Worm (Caenorhabditis elegans) whole organism, late embryonic: ENCODE data around the gene ceh-23.

Experiments used
- F13H6.1 ChIP-seq: sonication (generic microtip); optimal IDR thresholded peaks from 2 replicates; lab custom pipeline; 2016; ENCODE audit warnings: missing genetic modification characterization, missing compliant biosample characterization
- K09A11.1 ChIP-seq: sonication (generic microtip); optimal IDR thresholded peaks from 2 replicates; lab custom pipeline; 2017; ENCODE audit warnings: antibody characterized with exemption, mild to moderate bottlenecking, missing genetic modification characterization, missing compliant biosample characterization; ENCODE audit not compliant: insufficient read depth
- T23F11.4 ChIP-seq: fragments of 200-800 bp; sonication (Bioruptor generic); optimal IDR thresholded peaks from 2 replicates; lab custom pipeline; 2018; ENCODE audit warnings: mild to moderate bottlenecking, missing genetic modification characterization, missing compliant biosample characterization
- ahr-1 ChIP-seq: sonication (generic microtip); optimal IDR thresholded peaks from 2 replicates; lab custom pipeline; 2016; ENCODE audit warnings: missing genetic modification characterization, missing compliant biosample characterization
- ama-1 ChIP-seq: fragments of 150-350 bp; optimal IDR thresholded peaks from 2 replicates; lab custom pipeline; 2014
- ceh-18 ChIP-seq: sonication (generic microtip); optimal IDR thresholded peaks from 2 replicates; lab custom pipeline; 2016; ENCODE audit warnings: missing genetic modification characterization, missing compliant biosample characterization
- ceh-19 ChIP-seq: fragments of 200-800 bp; sonication (Bioruptor generic); optimal IDR thresholded peaks from 2 replicates; lab custom pipeline; 2018; ENCODE audit warnings: mild to moderate bottlenecking, missing genetic modification characterization, missing compliant biosample characterization
- ceh-22 ChIP-seq: sonication (generic microtip); optimal IDR thresholded peaks from 2 replicates; lab custom pipeline; 2017; ENCODE audit warnings: missing biosample characterization, missing genetic modification characterization
- ceh-24 ChIP-seq: sonication (generic microtip); optimal IDR thresholded peaks from 2 replicates; lab custom pipeline; 2016; ENCODE audit warnings: mild to moderate bottlenecking, missing genetic modification characterization, missing compliant biosample characterization
- che-1 ChIP-seq: sonication (generic microtip); optimal IDR thresholded peaks from 2 replicates; lab custom pipeline; 2016; ENCODE audit warnings: mild to moderate bottlenecking, missing genetic modification characterization, missing compliant biosample characterization
- fkh-10 ChIP-seq: fragments of 150-350 bp; optimal IDR thresholded peaks from 2 replicates; lab custom pipeline; 2014; ENCODE audit warnings: missing biosample characterization, missing genetic modification reagents, missing genetic modification characterization
- fkh-6 ChIP-seq: sonication (generic microtip); optimal IDR thresholded peaks from 2 replicates; lab custom pipeline; 2016; ENCODE audit warnings: missing genetic modification characterization, missing compliant biosample characterization
- gmeb-2 ChIP-seq: sonication (generic microtip); optimal IDR thresholded peaks from 2 replicates; lab custom pipeline; 2016; ENCODE audit warnings: missing genetic modification characterization, inconsistent platforms, missing compliant biosample characterization
- hlh-13 ChIP-seq: fragments of 200-800 bp; sonication (Bioruptor generic); optimal IDR thresholded peaks from 2 replicates; lab custom pipeline; 2018; ENCODE audit warnings: mild to moderate bottlenecking, missing genetic modification characterization, missing compliant biosample characterization
- hlh-15 ChIP-seq: sonication (generic microtip); optimal IDR thresholded peaks from 2 replicates; lab custom pipeline; 2016; ENCODE audit warnings: missing genetic modification characterization, missing compliant biosample characterization
- hlh-30 ChIP-seq: sonication (generic microtip); optimal IDR thresholded peaks from 2 replicates; lab custom pipeline; 2017; ENCODE audit warnings: antibody characterized with exemption, missing genetic modification characterization, missing compliant biosample characterization; ENCODE audit not compliant: insufficient read depth
- lim-6 ChIP-seq: sonication (generic microtip); optimal IDR thresholded peaks from 2 replicates; lab custom pipeline; 2016; ENCODE audit warnings: missing genetic modification characterization, missing compliant biosample characterization
- lin-11 ChIP-seq: fragments of 200-800 bp; sonication (Bioruptor generic); optimal IDR thresholded peaks from 2 replicates; lab custom pipeline; 2018; ENCODE audit warnings: mild to moderate bottlenecking, missing genetic modification characterization, missing compliant biosample characterization
- madf-2 ChIP-seq: sonication (generic microtip); optimal IDR thresholded peaks from 2 replicates; lab custom pipeline; 2017; ENCODE audit warnings: missing genetic modification characterization, missing compliant biosample characterization
- mec-3 ChIP-seq: sonication (generic microtip); optimal IDR thresholded peaks from 2 replicates; lab custom pipeline; 2016; ENCODE audit warnings: borderline replicate concordance, missing genetic modification characterization, missing compliant biosample characterization
- nfya-1 ChIP-seq: sonication (generic microtip); optimal IDR thresholded peaks from 2 replicates; lab custom pipeline; 2017; ENCODE audit warnings: missing genetic modification characterization, mild to moderate bottlenecking, missing compliant biosample characterization, antibody characterized with exemption, moderate library complexity
- npax-4 ChIP-seq: sonication (generic microtip); optimal IDR thresholded peaks from 2 replicates; lab custom pipeline; 2016; ENCODE audit warnings: missing genetic modification characterization, missing compliant biosample characterization
- odd-2 ChIP-seq: sonication (generic microtip); optimal IDR thresholded peaks from 2 replicates; lab custom pipeline; 2017; ENCODE audit warnings: antibody characterized with exemption, mild to moderate bottlenecking, missing genetic modification characterization, missing compliant biosample characterization
- pag-3 ChIP-seq: sonication (generic microtip); optimal IDR thresholded peaks from 2 replicates; lab custom pipeline; 2016; ENCODE audit warnings: missing compliant biosample characterization, missing genetic modification characterization, borderline replicate concordance
- pat-9 ChIP-seq: fragments of 200-800 bp; sonication (Bioruptor generic); optimal IDR thresholded peaks from 2 replicates; lab custom pipeline; 2018; ENCODE audit warnings: mild to moderate bottlenecking, missing genetic modification characterization, moderate library complexity, missing compliant biosample characterization
- pax-1 ChIP-seq: fragments of 150-350 bp; optimal IDR thresholded peaks from 2 replicates; lab custom pipeline; 2014; ENCODE audit warnings: missing biosample characterization, missing genetic modification characterization
- pha-4 ChIP-seq: fragments of 150-350 bp; optimal IDR thresholded peaks from 2 replicates; lab custom pipeline; 2018; ENCODE audit warnings: missing biosample characterization, missing genetic modification reagents, missing genetic modification characterization
- pqm-1 ChIP-seq: sonication (generic microtip); optimal IDR thresholded peaks from 2 replicates; lab custom pipeline; 2016; ENCODE audit warnings: missing genetic modification characterization, missing compliant biosample characterization
- pros-1 ChIP-seq: fragments of 150-350 bp; optimal IDR thresholded peaks from 2 replicates; lab custom pipeline; 2014; ENCODE audit warnings: missing biosample characterization, missing genetic modification reagents, missing genetic modification characterization
- ref-2 ChIP-seq: sonication (generic microtip); optimal IDR thresholded peaks from 2 replicates; lab custom pipeline; 2016; ENCODE audit warnings: missing genetic modification characterization, missing compliant biosample characterization
- sdc-2 ChIP-seq: sonication (generic microtip); optimal IDR thresholded peaks from 2 replicates; lab custom pipeline; 2016; ENCODE audit warnings: missing genotype, missing genetic modification characterization, missing compliant biosample characterization
- sox-2 ChIP-seq: fragments of 200-800 bp; sonication (Bioruptor generic); IDR thresholded peaks from 2 replicates; pipeline ENCODE4 v1.3.6; 2022; ENCODE audit warnings: missing genetic modification reagents, missing genetic modification characterization, missing compliant biosample characterization
- tbx-2 ChIP-seq: sonication (generic microtip); optimal IDR thresholded peaks from 2 replicates; lab custom pipeline; 2016; ENCODE audit warnings: missing genetic modification characterization, missing compliant biosample characterization
- unc-55 ChIP-seq: sonication (generic microtip); optimal IDR thresholded peaks from 2 replicates; lab custom pipeline; 2017; ENCODE audit warnings: missing biosample characterization, missing genetic modification reagents, missing genetic modification characterization
- zip-5 ChIP-seq: sonication (generic microtip); optimal IDR thresholded peaks from 2 replicates; lab custom pipeline; 2016; ENCODE audit warnings: missing genetic modification characterization, missing compliant biosample characterization
- ztf-16 ChIP-seq: sonication (generic microtip); optimal IDR thresholded peaks from 2 replicates; lab custom pipeline; 2017; ENCODE audit warnings: missing genetic modification characterization, missing compliant biosample characterization

The ceh-23 gene

DNA sequence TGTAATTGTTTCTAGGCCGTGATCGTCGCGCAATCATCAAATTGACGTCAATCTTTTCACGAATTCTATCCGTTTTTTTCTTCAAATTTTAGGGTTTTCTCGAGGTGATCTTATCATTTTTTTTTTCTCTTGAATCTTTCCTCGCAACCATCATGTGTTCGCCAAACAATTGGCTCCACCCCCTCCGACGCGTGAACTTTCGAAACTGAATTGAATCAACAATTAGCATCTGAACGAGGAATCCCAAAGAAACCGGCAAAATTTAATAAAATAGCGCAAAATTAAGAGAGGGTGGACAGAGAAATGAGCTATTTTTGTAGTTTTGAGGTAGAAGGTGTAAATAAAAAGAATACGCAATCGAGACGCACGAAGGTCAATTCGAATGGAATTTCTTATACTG, 33.4 kb downstream of the ceh-23 start:
- no peak for TF ChIP-seq madf-2 (tag; lab: Kevin White, UChicago)
- no peak for TF ChIP-seq pag-3 (tag; lab: Kevin White, UChicago)
- no peak for TF ChIP-seq K09A11.1 (tag; lab: Kevin White, UChicago)
- TF ChIP-seq sdc-2 (tag; lab: Kevin White, UChicago), result no peak
- no peak for TF ChIP-seq unc-55 (GFP tag; lab: Kevin White, UChicago)
- TF ChIP-seq lim-6, result no peak
- TF ChIP-seq T23F11.4 (GFP tag; lab: Kevin White, UChicago), result no peak
- TF ChIP-seq ceh-18, result no peak
- no peak for TF ChIP-seq npax-4
- TF ChIP-seq zip-5 (tag; lab: Kevin White, UChicago), result no peak
- no peak for TF ChIP-seq ahr-1 (tag; lab: Kevin White, UChicago)
- TF ChIP-seq pha-4 (tag; lab: Kevin White, UChicago), result no peak
- no peak for TF ChIP-seq pat-9 (tag; lab: Kevin White, UChicago)
- TF ChIP-seq fkh-10 (GFP tag; lab: Kevin White, UChicago), result no peak
- TF ChIP-seq gmeb-2 (tag; lab: Kevin White, UChicago), result no peak
- no peak for TF ChIP-seq sox-2 (GFP tag; lab: Robert Waterston, UW)
- no peak for TF ChIP-seq hlh-15
- TF ChIP-seq ceh-22, result no peak
- TF ChIP-seq fkh-6 (tag; lab: Kevin White, UChicago), result no peak

DNA sequence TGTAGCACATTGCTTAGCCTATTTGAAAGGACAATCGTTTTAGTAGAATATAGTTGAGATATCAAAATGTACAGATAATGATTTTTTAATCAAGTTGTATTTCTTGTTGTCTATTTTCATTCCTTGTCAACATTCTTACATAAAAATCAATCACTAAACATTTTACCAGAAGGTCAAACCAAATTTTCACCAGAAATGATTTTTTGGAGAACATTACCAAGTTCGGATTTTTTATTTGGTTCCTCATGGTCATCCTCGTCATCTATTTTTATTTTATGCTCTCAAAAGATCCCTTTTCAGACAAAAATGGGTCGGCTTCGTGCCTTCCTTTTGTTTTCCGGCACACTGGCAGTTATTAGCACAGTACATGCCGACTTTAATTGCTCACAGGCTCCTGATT, 34.1 kb downstream of the ceh-23 start, which contains the start of gene tyr-1:
Gene tyr-1 (plus strand): TSS at position 301 of the 400 bp plus-strand sequence.
- TF ChIP-seq zip-5 (tag; lab: Kevin White, UChicago) (no peak), pqm-1 (tag; lab: Kevin White, UChicago) (no peak), pha-4 (tag; lab: Kevin White, UChicago) (no peak), lin-11 (no peak), pax-1 (no peak), ceh-24 (tag; lab: Kevin White, UChicago) (no peak), lim-6 (no peak), pag-3 (tag; lab: Kevin White, UChicago) (no peak), hlh-30 (tag; lab: Kevin White, UChicago) (no peak), ama-1 (lab: Kevin White, UChicago) (no peak), hlh-15 (no peak), mec-3 (tag; lab: Kevin White, UChicago) (no peak), ahr-1 (tag; lab: Kevin White, UChicago) (no peak), nfya-1 (tag; lab: Kevin White, UChicago) (no peak), ztf-16 (tag; lab: Kevin White, UChicago) (no peak), pros-1 (tag; lab: Kevin White, UChicago) (no peak)
- TF ChIP-seq, all 69 proteins: peak for 0

DNA sequence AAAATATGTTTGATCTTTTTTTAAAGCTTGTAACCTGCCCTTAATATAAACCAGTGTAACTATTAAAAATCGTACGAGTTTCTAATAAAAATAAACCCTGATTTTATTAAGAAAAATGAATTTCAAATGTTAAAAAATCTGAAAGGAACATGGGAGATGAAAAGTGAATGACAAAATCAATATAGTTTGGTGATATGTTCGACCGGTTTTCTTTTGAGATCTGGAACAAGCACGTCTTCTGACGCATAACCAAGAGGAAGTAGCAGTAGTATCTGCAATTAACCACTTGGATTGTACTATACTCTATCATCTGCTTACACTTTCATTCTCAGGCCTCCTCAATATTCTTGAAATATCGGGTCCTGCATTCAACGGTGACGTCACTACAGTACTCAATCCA, 37.7 kb downstream of the ceh-23 start:
- TF ChIP-seq pat-9 (tag; lab: Kevin White, UChicago) (no peak), sox-2 (GFP tag; lab: Robert Waterston, UW) (no peak), hlh-30 (tag; lab: Kevin White, UChicago) (no peak), T23F11.4 (GFP tag; lab: Kevin White, UChicago) (no peak), pros-1 (tag; lab: Kevin White, UChicago) (no peak), pha-4 (tag; lab: Kevin White, UChicago) (no peak), ceh-19 (GFP tag; lab: Kevin White, UChicago) (no peak), ref-2 (tag; lab: Kevin White, UChicago) (no peak), F13H6.1 (no peak), tbx-2 (no peak), odd-2 (tag; lab: Kevin White, UChicago) (no peak), che-1 (tag; lab: Kevin White, UChicago) (no peak), ztf-16 (tag; lab: Kevin White, UChicago) (no peak), hlh-13 (GFP tag; lab: Kevin White, UChicago) (no peak)
- TF ChIP-seq, all 69 proteins: peak for 0
